Fruit fly (Drosophila melanogaster) whole organism, embryonic: ENCODE results near the gene beta4GalT7.

Experiments used
- Aef1 ChIP-seq: fragments of 200-800 bp; sonication (Bioruptor generic); IDR thresholded peaks from 3 replicates; pipeline ENCODE4 v1.3.6; 2022; ENCODE audit warnings: missing biosample characterization, missing genetic modification characterization
- Asciz ChIP-seq: fragments of 200-800 bp; sonication (Bioruptor generic); optimal IDR thresholded peaks from 2 replicates; lab custom pipeline; 2017; ENCODE audit warnings: missing biosample characterization, mild to moderate bottlenecking, missing genetic modification characterization, missing genetic modification reagents
- Atf6 ChIP-seq: fragments of 200-800 bp; sonication (Bioruptor generic); IDR thresholded peaks from 2 replicates; pipeline ENCODE4 v1.3.6; 2022; ENCODE audit warnings: missing biosample characterization, missing genetic modification characterization
- Blimp-1 ChIP-seq: fragments of 200-800 bp; sonication (Bioruptor generic); optimal IDR thresholded peaks from 3 replicates; lab custom pipeline; 2018; ENCODE audit warnings: missing biosample characterization, missing genetic modification characterization, mild to moderate bottlenecking, moderate library complexity, missing genetic modification reagents
- CG10462 ChIP-seq: fragments of 200-800 bp; sonication (Bioruptor generic); optimal IDR thresholded peaks from 2 replicates; lab custom pipeline; 2016; ENCODE audit warnings: missing biosample characterization, missing genetic modification characterization
- CG11504 ChIP-seq: fragments of 200-800 bp; sonication (Bioruptor generic); optimal IDR thresholded peaks from 3 replicates; lab custom pipeline; 2019; ENCODE audit warnings: missing biosample characterization, mild to moderate bottlenecking, missing genetic modification characterization, moderate library complexity
- CG12659 ChIP-seq: fragments of 200-800 bp; sonication (Bioruptor generic); optimal IDR thresholded peaks from 3 replicates; lab custom pipeline; 2017; ENCODE audit warnings: mild to moderate bottlenecking, missing biosample characterization, missing genetic modification reagents, missing genetic modification characterization
- CG12942 ChIP-seq: fragments of 200-800 bp; sonication (Bioruptor generic); optimal IDR thresholded peaks from 3 replicates; lab custom pipeline; 2016; ENCODE audit warnings: missing biosample characterization, missing genetic modification characterization
- CG13424 ChIP-seq: fragments of 200-800 bp; sonication (Bioruptor generic); optimal IDR thresholded peaks from 2 replicates; lab custom pipeline; 2019; ENCODE audit warnings: missing biosample characterization, mild to moderate bottlenecking, missing genetic modification characterization, moderate library complexity
- CG15269 ChIP-seq: fragments of 200-800 bp; sonication (Bioruptor generic); optimal IDR thresholded peaks from 2 replicates; lab custom pipeline; 2018; ENCODE audit warnings: missing biosample characterization, mild to moderate bottlenecking, missing genetic modification characterization, moderate library complexity
- CG17385 ChIP-seq: fragments of 200-800 bp; sonication (Bioruptor generic); optimal IDR thresholded peaks from 3 replicates; lab custom pipeline; 2018; ENCODE audit warnings: missing biosample characterization, mild to moderate bottlenecking, missing genetic modification characterization
- CG17829 ChIP-seq: fragments of 200-800 bp; optimal IDR thresholded peaks from 2 replicates; lab custom pipeline; 2019; ENCODE audit warnings: missing biosample characterization, mild to moderate bottlenecking, missing genetic modification characterization, moderate library complexity
- CG2116 ChIP-seq: fragments of 200-800 bp; sonication (Bioruptor generic); optimal IDR thresholded peaks from 3 replicates; lab custom pipeline; 2018; ENCODE audit warnings: missing biosample characterization, mild to moderate bottlenecking, missing genetic modification characterization
- CG2120 ChIP-seq: fragments of 200-800 bp; sonication (Bioruptor generic); optimal IDR thresholded peaks from 3 replicates; lab custom pipeline; 2016; ENCODE audit warnings: missing biosample characterization, missing genetic modification characterization
- CG2712 ChIP-seq: fragments of 200-800 bp; optimal IDR thresholded peaks from 3 replicates; lab custom pipeline; 2019; ENCODE audit warnings: missing biosample characterization, mild to moderate bottlenecking, missing genetic modification characterization, moderate library complexity
- CG4424 ChIP-seq: fragments of 200-800 bp; sonication (Bioruptor generic); optimal IDR thresholded peaks from 3 replicates; lab custom pipeline; 2016; ENCODE audit warnings: missing biosample characterization, missing genetic modification characterization
- CG4730 ChIP-seq: fragments of 200-800 bp; sonication (Bioruptor generic); IDR thresholded peaks from 2 replicates; pipeline ENCODE4 v1.3.6; 2022; ENCODE audit warnings: missing biosample characterization, missing genetic modification characterization
- CG4854 ChIP-seq: fragments of 200-800 bp; sonication (Bioruptor generic); optimal IDR thresholded peaks from 2 replicates; lab custom pipeline; 2016; ENCODE audit warnings: missing biosample characterization, missing genetic modification characterization, inconsistent platforms
- CG5953 ChIP-seq: fragments of 200-800 bp; sonication (Bioruptor generic); IDR thresholded peaks from 2 replicates; pipeline ENCODE4 v1.3.6; 2022; ENCODE audit warnings: missing biosample characterization, missing genetic modification characterization
- CG6854 ChIP-seq: fragments of 200-800 bp; sonication (Bioruptor generic); optimal IDR thresholded peaks from 3 replicates; lab custom pipeline; 2017; ENCODE audit warnings: missing biosample characterization, mild to moderate bottlenecking, missing genetic modification characterization
- CG7357 ChIP-seq: fragments of 200-800 bp; sonication (Bioruptor generic); IDR thresholded peaks from 3 replicates; pipeline ENCODE4 v1.3.6; 2022; ENCODE audit warnings: missing biosample characterization, missing genetic modification characterization
- CG8765 ChIP-seq: fragments of 200-800 bp; sonication (Bioruptor generic); IDR thresholded peaks from 2 replicates; pipeline ENCODE4 v1.3.6; 2022; ENCODE audit warnings: missing biosample characterization, missing genetic modification characterization
- Deaf1 ChIP-seq: fragments of 200-800 bp; optimal IDR thresholded peaks from 3 replicates; lab custom pipeline; 2019; ENCODE audit warnings: missing biosample characterization, mild to moderate bottlenecking, missing genetic modification characterization, moderate library complexity
- Eip74EF ChIP-seq, 2 experiments: fragments of 200-800 bp in 1 of 2; fragments of >200 bp in 1 of 2; sonication (Bioruptor generic) in 1 of 2; optimal IDR thresholded peaks; 2 replicates each; lab custom pipeline; 2017 to 2019; ENCODE audit warnings: missing biosample characterization in 2 of 2, missing genetic modification characterization in 2 of 2, mild to moderate bottlenecking in 1 of 2, moderate library complexity in 1 of 2
- Ets97D ChIP-seq: fragments of 200-800 bp; sonication (Bioruptor generic); optimal IDR thresholded peaks from 3 replicates; lab custom pipeline; 2016; ENCODE audit warnings: missing biosample characterization, missing genetic modification characterization
- Fer2 ChIP-seq: fragments of 200-800 bp; sonication (Bioruptor generic); optimal IDR thresholded peaks from 2 replicates; lab custom pipeline; 2018; ENCODE audit warnings: missing biosample characterization, mild to moderate bottlenecking, missing genetic modification characterization, moderate library complexity
- Fer3 ChIP-seq: fragments of 200-800 bp; sonication (Bioruptor generic); optimal IDR thresholded peaks from 2 replicates; lab custom pipeline; 2018; ENCODE audit warnings: missing biosample characterization, mild to moderate bottlenecking, missing genetic modification characterization, moderate library complexity
- Hsf ChIP-seq: fragments of 200-800 bp; sonication (Bioruptor generic); optimal IDR thresholded peaks from 3 replicates; lab custom pipeline; 2016; ENCODE audit warnings: missing biosample characterization, missing genetic modification characterization
- Nf-YC ChIP-seq: fragments of 200-800 bp; optimal IDR thresholded peaks from 3 replicates; lab custom pipeline; 2019; ENCODE audit warnings: missing biosample characterization, mild to moderate bottlenecking, missing genetic modification characterization, moderate library complexity
- Oli ChIP-seq: fragments of 200-800 bp; sonication (Bioruptor generic); optimal IDR thresholded peaks from 2 replicates; lab custom pipeline; 2018; ENCODE audit warnings: missing biosample characterization, mild to moderate bottlenecking, missing genetic modification characterization, moderate library complexity
- ab ChIP-seq: fragments of 200-800 bp; sonication (Bioruptor generic); optimal IDR thresholded peaks from 2 replicates; lab custom pipeline; 2016; ENCODE audit warnings: missing biosample characterization, missing genetic modification characterization
- abd-A ChIP-seq: fragments of 200-800 bp; sonication (Bioruptor generic); optimal IDR thresholded peaks from 3 replicates; lab custom pipeline; 2019; ENCODE audit warnings: missing biosample characterization, mild to moderate bottlenecking, missing genetic modification characterization, moderate library complexity
- da ChIP-seq: fragments of 200-800 bp; sonication (Bioruptor generic); optimal IDR thresholded peaks from 2 replicates; lab custom pipeline; 2016; ENCODE audit warnings: missing biosample characterization, missing genetic modification characterization
- eve ChIP-seq, 2 experiments: fragments of >200 bp; optimal IDR thresholded peaks; 2 replicates each; lab custom pipeline; 2017; ENCODE audit warnings: missing biosample characterization in 2 of 2, missing genetic modification characterization in 2 of 2
- gcm ChIP-seq: fragments of 200-800 bp; sonication (Bioruptor generic); optimal IDR thresholded peaks from 2 replicates; lab custom pipeline; 2019; ENCODE audit warnings: missing biosample characterization, mild to moderate bottlenecking, missing genetic modification characterization, moderate library complexity
- grau ChIP-seq: fragments of 200-800 bp; optimal IDR thresholded peaks from 3 replicates; lab custom pipeline; 2019; ENCODE audit warnings: missing biosample characterization, mild to moderate bottlenecking, missing genetic modification characterization, moderate library complexity
- insv ChIP-seq, 2 experiments: fragments of 200-800 bp; sonication (Bioruptor generic); optimal IDR thresholded peaks; 3 replicates each; lab custom pipeline; 2016 to 2018; ENCODE audit warnings: missing biosample characterization in 2 of 2, missing genetic modification characterization in 2 of 2
- jigr1 ChIP-seq: fragments of 200-800 bp; sonication (Bioruptor generic); IDR thresholded peaks from 3 replicates; pipeline ENCODE4 v1.3.6; 2022; ENCODE audit warnings: missing biosample characterization, missing genetic modification characterization
- lab ChIP-seq: fragments of 200-800 bp; sonication (Bioruptor generic); optimal IDR thresholded peaks from 3 replicates; lab custom pipeline; 2017; ENCODE audit warnings: missing biosample characterization, missing genetic modification characterization, mild to moderate bottlenecking, moderate library complexity, missing genetic modification reagents
- luna ChIP-seq: fragments of 200-800 bp; sonication (Bioruptor generic); optimal IDR thresholded peaks from 2 replicates; lab custom pipeline; 2016; ENCODE audit warnings: missing biosample characterization, missing genetic modification characterization
- mld ChIP-seq: fragments of 200-800 bp; sonication (Bioruptor generic); IDR thresholded peaks from 3 replicates; pipeline ENCODE4 v1.3.6; 2022; ENCODE audit warnings: missing biosample characterization, missing genetic modification characterization; ENCODE audit not compliant: partially characterized antibody
- nerfin-1 ChIP-seq: fragments of 200-800 bp; sonication (Bioruptor generic); optimal IDR thresholded peaks from 3 replicates; lab custom pipeline; 2019; ENCODE audit warnings: missing biosample characterization, mild to moderate bottlenecking, missing genetic modification characterization, moderate library complexity
- odd ChIP-seq: fragments of 200-800 bp; sonication (Bioruptor generic); optimal IDR thresholded peaks from 2 replicates; lab custom pipeline; 2017; ENCODE audit warnings: missing biosample characterization, mild to moderate bottlenecking, missing genetic modification characterization
- tgo ChIP-seq: fragments of 200-800 bp; sonication (Bioruptor generic); IDR thresholded peaks from 3 replicates; pipeline ENCODE4 v1.3.6; 2022; ENCODE audit warnings: missing biosample characterization, missing genetic modification characterization
- trem ChIP-seq: fragments of 200-800 bp; optimal IDR thresholded peaks from 3 replicates; lab custom pipeline; 2019; ENCODE audit warnings: missing biosample characterization, mild to moderate bottlenecking, missing genetic modification characterization, moderate library complexity
- unpg ChIP-seq: fragments of 200-800 bp; sonication (Bioruptor generic); optimal IDR thresholded peaks from 3 replicates; lab custom pipeline; 2018; ENCODE audit warnings: missing biosample characterization, mild to moderate bottlenecking, missing genetic modification characterization, moderate library complexity
- zen2 ChIP-seq: fragments of 200-800 bp; sonication (Bioruptor generic); IDR thresholded peaks from 3 replicates; pipeline ENCODE4 v1.3.6; 2022; ENCODE audit warnings: missing biosample characterization, missing genetic modification characterization; ENCODE audit not compliant: partially characterized antibody

The beta4GalT7 gene

DNA sequence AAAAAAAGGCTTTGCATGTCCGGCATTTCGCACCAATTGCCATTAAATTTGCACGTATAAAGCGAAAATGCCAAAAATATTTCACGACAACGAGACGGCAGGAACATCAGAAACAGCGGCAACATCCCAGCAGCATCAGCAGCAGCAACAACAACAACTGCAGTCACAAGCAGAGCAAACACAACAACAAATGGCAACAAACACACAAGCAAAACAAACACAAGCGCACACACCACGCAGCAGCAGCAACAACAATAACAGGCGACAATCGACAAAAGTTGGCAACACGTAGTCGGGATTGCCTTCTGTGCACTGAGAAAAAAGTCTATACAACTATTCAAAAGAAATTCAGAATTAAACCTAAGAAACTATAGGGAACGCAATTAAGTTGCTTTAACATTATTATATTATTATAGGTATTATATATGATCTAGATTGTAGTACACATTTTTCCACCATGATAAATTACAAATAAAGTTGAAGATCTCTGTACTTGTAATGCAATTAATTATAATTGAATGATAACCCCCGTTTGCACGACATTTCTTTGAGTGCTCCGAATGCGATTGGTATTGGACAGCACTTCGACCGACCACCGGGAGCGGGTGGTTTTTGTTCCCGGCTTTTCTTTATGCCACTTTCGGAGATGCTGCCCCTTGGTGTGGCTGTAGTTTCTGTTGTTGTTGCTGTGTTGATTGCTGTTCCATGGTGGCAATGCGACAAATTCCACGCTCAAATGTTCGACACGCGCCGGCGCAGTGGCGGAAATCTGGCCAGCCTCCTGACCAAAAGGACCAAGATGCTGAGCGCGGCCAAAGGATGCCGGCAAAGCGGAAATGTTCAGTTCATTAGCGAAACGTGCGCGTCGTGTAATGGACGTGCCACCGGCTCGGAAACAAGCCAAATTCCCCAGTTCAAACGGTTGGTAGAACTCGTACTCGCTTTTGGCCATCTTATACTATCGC lies 39.2 kb upstream of the beta4GalT7 start, which contains the start of gene tnc (continued):
- TF ChIP-seq CG5953 (GFP tag; lab: Robert Waterston, UW) = no peak
- peak; percentile 59 for TF ChIP-seq unpg (GFP tag; lab: Kevin White, UChicago)
- TF ChIP-seq ab (GFP tag; lab: Kevin White, UChicago) = no peak
- TF ChIP-seq CG2120 (GFP tag; lab: Kevin White, UChicago) = peak; percentile 48
- peak; percentile 51 for TF ChIP-seq Fer3 (tag; lab: Kevin White, UChicago)
- peak; percentile 25 for TF ChIP-seq CG4424
- peak; percentile 39 for TF ChIP-seq CG12659 (GFP tag; lab: Kevin White, UChicago)
- peak; percentile 66 for TF ChIP-seq CG13424 (tag; lab: Kevin White, UChicago)
- peak; percentile 69 for TF ChIP-seq CG2712 (tag; lab: Kevin White, UChicago)
- TF ChIP-seq grau (tag; lab: Kevin White, UChicago) = peak; percentile 71
- TF ChIP-seq Atf6 (GFP tag; lab: Robert Waterston, UW) = 0 out of 2 replicates have a peak, but pooled peaks have one; percentile 11
- peak; percentile 32 for TF ChIP-seq Asciz (GFP tag; lab: Kevin White, UChicago)
- TF ChIP-seq odd (GFP tag; lab: Kevin White, UChicago) = peak; percentile 4
- no peak for TF ChIP-seq CG8765
- TF ChIP-seq Nf-YC (tag; lab: Kevin White, UChicago) = peak; percentile 42
- TF ChIP-seq Eip74EF (GFP tag; optimal IDR thresholded peaks at IDR 0.05; lab: Kevin White, UChicago) = peak in 1 of 2 experiments; percentile 55
- TF ChIP-seq insv (GFP tag; optimal IDR thresholded peaks at IDR 0.05; lab: Kevin White, UChicago) = no peak
- TF ChIP-seq da = no peak
- peak; percentile 66 for TF ChIP-seq CG15269
- TF ChIP-seq Aef1 = peak; percentile 30; the same call in 1 of the 3 replicates
- no peak for TF ChIP-seq CG4854 (GFP tag; lab: Kevin White, UChicago)
- peak; percentile 62 for TF ChIP-seq CG17829 (tag; lab: Kevin White, UChicago)
- TF ChIP-seq zen2 (GFP tag; lab: Robert Waterston, UW) = no peak
- TF ChIP-seq luna (GFP tag; lab: Kevin White, UChicago) = no peak
- TF ChIP-seq gcm (GFP tag; lab: Kevin White, UChicago) = peak; percentile 33
- TF ChIP-seq CG2116 (GFP tag; lab: Kevin White, UChicago) = peak; percentile 3
- peak in 1 of 2 experiments; percentile 73 for TF ChIP-seq eve (GFP tag; optimal IDR thresholded peaks at IDR 0.05; lab: Kevin White, UChicago)
- peak; percentile 41 for TF ChIP-seq abd-A (tag; lab: Kevin White, UChicago)
- TF ChIP-seq nerfin-1 (tag; lab: Kevin White, UChicago) = peak; percentile 38
- peak; percentile 15 for TF ChIP-seq Fer2 (tag; lab: Kevin White, UChicago)
- TF ChIP-seq mld = no peak
- peak; percentile 82 for TF ChIP-seq CG11504
- TF ChIP-seq CG12942 (GFP tag; lab: Kevin White, UChicago) = peak; percentile 16
- 0 out of 3 replicates have a peak, but pooled peaks have one; percentile 9 for TF ChIP-seq CG7357 (GFP tag; lab: Robert Waterston, UW)
- TF ChIP-seq lab (GFP tag; lab: Kevin White, UChicago) = peak; percentile 75
- TF ChIP-seq Hsf = no peak
- TF ChIP-seq Blimp-1 (GFP tag; lab: Kevin White, UChicago) = peak; percentile 47
- peak; percentile 25; the same call in 1 of the 3 replicates for TF ChIP-seq jigr1 (GFP tag; lab: Robert Waterston, UW)
- peak; percentile 0 for TF ChIP-seq CG10462 (GFP tag; lab: Kevin White, UChicago)
- peak; percentile 33 for TF ChIP-seq CG6854
- peak; percentile 42 for TF ChIP-seq Deaf1 (tag; lab: Kevin White, UChicago)
- 0 out of 2 replicates have a peak, but pooled peaks have one; percentile 10 for TF ChIP-seq CG4730
- peak; percentile 24 for TF ChIP-seq trem (tag; lab: Kevin White, UChicago)
- TF ChIP-seq Ets97D (GFP tag; lab: Kevin White, UChicago) = no peak
- peak; percentile 31 for TF ChIP-seq CG17385 (GFP tag; lab: Kevin White, UChicago)
- TF ChIP-seq tgo (GFP tag; lab: Robert Waterston, UW) = 0 out of 3 replicates have a peak, but pooled peaks have one; percentile 20
- TF ChIP-seq Oli (tag; lab: Kevin White, UChicago) = peak; percentile 66
